Fruit fly (Drosophila melanogaster) whole organism, embryonic: Measurements from ENCODE around the gene CkIIbeta.

Experiments
- Adf1 ChIP-seq: fragments of 200-800 bp; sonication (Bioruptor generic); IDR thresholded peaks from 2 replicates; pipeline ENCODE4 v1.3.6; 2022; ENCODE audit warnings: missing biosample characterization, missing genetic modification characterization
- CG10147 ChIP-seq: fragments of 200-800 bp; sonication (Bioruptor generic); optimal IDR thresholded peaks from 2 replicates; lab custom pipeline; 2019; ENCODE audit warnings: missing biosample characterization, mild to moderate bottlenecking, missing genetic modification characterization, moderate library complexity
- CG1024 ChIP-seq: fragments of 200-800 bp; sonication (Bioruptor generic); IDR thresholded peaks from 2 replicates; pipeline ENCODE4 v1.3.6; 2022; ENCODE audit warnings: missing biosample characterization, missing genetic modification characterization
- CG10321 ChIP-seq: fragments of 200-800 bp; sonication (Bioruptor generic); IDR thresholded peaks from 2 replicates; pipeline ENCODE4 v1.3.6; 2022; ENCODE audit warnings: missing biosample characterization, missing genetic modification characterization
- CG10431 ChIP-seq: fragments of 200-800 bp; sonication (Bioruptor generic); optimal IDR thresholded peaks from 3 replicates; lab custom pipeline; 2018; ENCODE audit warnings: missing biosample characterization, mild to moderate bottlenecking, missing genetic modification characterization
- CG10654 ChIP-seq: fragments of 200-800 bp; sonication (Bioruptor generic); optimal IDR thresholded peaks from 2 replicates; lab custom pipeline; 2016; ENCODE audit warnings: missing biosample characterization, missing genetic modification characterization
- CG12071 ChIP-seq: fragments of 200-800 bp; sonication (Bioruptor generic); optimal IDR thresholded peaks from 3 replicates; lab custom pipeline; 2018; ENCODE audit warnings: missing biosample characterization, mild to moderate bottlenecking, missing genetic modification characterization
- CG1233 ChIP-seq: fragments of 200-800 bp; sonication (Bioruptor generic); optimal IDR thresholded peaks from 4 replicates; lab custom pipeline; 2018; ENCODE audit warnings: missing biosample characterization, mild to moderate bottlenecking, missing genetic modification characterization
- CG12659 ChIP-seq: fragments of 200-800 bp; sonication (Bioruptor generic); optimal IDR thresholded peaks from 3 replicates; lab custom pipeline; 2017; ENCODE audit warnings: mild to moderate bottlenecking, missing biosample characterization, missing genetic modification reagents, missing genetic modification characterization
- CG13424 ChIP-seq: fragments of 200-800 bp; sonication (Bioruptor generic); optimal IDR thresholded peaks from 2 replicates; lab custom pipeline; 2019; ENCODE audit warnings: missing biosample characterization, mild to moderate bottlenecking, missing genetic modification characterization, moderate library complexity
- CG14050 ChIP-seq: fragments of 200-800 bp; sonication (Bioruptor generic); IDR thresholded peaks from 3 replicates; pipeline ENCODE4 v1.3.6; 2022; ENCODE audit warnings: missing biosample characterization, missing genetic modification characterization
- CG15073 ChIP-seq: fragments of 200-800 bp; sonication (Bioruptor generic); optimal IDR thresholded peaks from 2 replicates; lab custom pipeline; 2016; ENCODE audit warnings: missing biosample characterization, missing genetic modification characterization
- CG15269 ChIP-seq: fragments of 200-800 bp; sonication (Bioruptor generic); optimal IDR thresholded peaks from 2 replicates; lab custom pipeline; 2018; ENCODE audit warnings: missing biosample characterization, mild to moderate bottlenecking, missing genetic modification characterization, moderate library complexity
- CG17829 ChIP-seq: fragments of 200-800 bp; optimal IDR thresholded peaks from 2 replicates; lab custom pipeline; 2019; ENCODE audit warnings: missing biosample characterization, mild to moderate bottlenecking, missing genetic modification characterization, moderate library complexity
- CG2120 ChIP-seq: fragments of 200-800 bp; sonication (Bioruptor generic); optimal IDR thresholded peaks from 3 replicates; lab custom pipeline; 2016; ENCODE audit warnings: missing biosample characterization, missing genetic modification characterization
- CG30431 ChIP-seq: fragments of 200-800 bp; sonication (Bioruptor generic); optimal IDR thresholded peaks from 2 replicates; lab custom pipeline; 2017; ENCODE audit warnings: missing biosample characterization, missing genetic modification characterization
- CG43689 ChIP-seq: fragments of 200-800 bp; sonication (Bioruptor generic); IDR thresholded peaks from 2 replicates; pipeline ENCODE4 v1.3.6; 2022; ENCODE audit warnings: missing biosample characterization, missing genetic modification characterization
- CG4617 ChIP-seq: fragments of 200-800 bp; sonication (Bioruptor generic); optimal IDR thresholded peaks from 3 replicates; lab custom pipeline; 2016; ENCODE audit warnings: missing biosample characterization, missing genetic modification characterization, borderline replicate concordance
- CG7839 ChIP-seq: fragments of 200-800 bp; sonication (Bioruptor generic); optimal IDR thresholded peaks from 3 replicates; lab custom pipeline; 2018; ENCODE audit warnings: missing biosample characterization, mild to moderate bottlenecking, missing genetic modification characterization, moderate library complexity
- CG8290 ChIP-seq, 3 experiments: fragments of 200-800 bp; sonication (Bioruptor generic); optimal IDR thresholded peaks; 2 replicates each; lab custom pipeline; 2016 to 2019; ENCODE audit warnings: missing biosample characterization in 3 of 3, missing genetic modification characterization in 3 of 3, mild to moderate bottlenecking in 2 of 3, moderate library complexity in 1 of 3
- CG8388 ChIP-seq: fragments of 200-800 bp; sonication (Bioruptor generic); optimal IDR thresholded peaks from 2 replicates; lab custom pipeline; 2019; ENCODE audit warnings: missing biosample characterization, mild to moderate bottlenecking, missing genetic modification characterization, moderate library complexity
- D19B ChIP-seq: fragments of 200-800 bp; sonication (Bioruptor generic); optimal IDR thresholded peaks from 2 replicates; lab custom pipeline; 2017; ENCODE audit warnings: missing biosample characterization, mild to moderate bottlenecking, missing genetic modification characterization
- Dip2 ChIP-seq: fragments of 200-800 bp; sonication (Bioruptor generic); IDR thresholded peaks from 2 replicates; pipeline ENCODE4 v1.3.6; 2022; ENCODE audit warnings: missing biosample characterization, missing genetic modification characterization
- Doc3 ChIP-seq: fragments of 200-800 bp; sonication (Bioruptor generic); IDR thresholded peaks from 3 replicates; pipeline ENCODE4 v1.3.6; 2022; ENCODE audit warnings: missing biosample characterization, missing genetic modification characterization; ENCODE audit not compliant: partially characterized antibody
- Hmr ChIP-seq: fragments of 200-800 bp; sonication (Bioruptor generic); optimal IDR thresholded peaks from 3 replicates; lab custom pipeline; 2017; ENCODE audit warnings: mild to moderate bottlenecking, missing biosample characterization, missing genetic modification reagents, missing genetic modification characterization
- Meics ChIP-seq: fragments of 200-800 bp; sonication (Bioruptor generic); optimal IDR thresholded peaks from 2 replicates; lab custom pipeline; 2017; ENCODE audit warnings: missing biosample characterization, mild to moderate bottlenecking, missing genetic modification characterization
- Nf-YA ChIP-seq: fragments of 200-800 bp; sonication (Bioruptor generic); IDR thresholded peaks from 2 replicates; pipeline ENCODE4 v1.3.6; 2022; ENCODE audit warnings: missing biosample characterization, missing genetic modification characterization
- Nf-YB ChIP-seq: fragments of 200-800 bp; sonication (Bioruptor generic); optimal IDR thresholded peaks from 3 replicates; lab custom pipeline; 2019; ENCODE audit warnings: missing biosample characterization, mild to moderate bottlenecking, missing genetic modification characterization, moderate library complexity
- Oli ChIP-seq: fragments of 200-800 bp; sonication (Bioruptor generic); optimal IDR thresholded peaks from 2 replicates; lab custom pipeline; 2018; ENCODE audit warnings: missing biosample characterization, mild to moderate bottlenecking, missing genetic modification characterization, moderate library complexity
- Ptx1 ChIP-seq: fragments of 200-800 bp; sonication (Bioruptor generic); IDR thresholded peaks from 2 replicates; pipeline ENCODE4 v1.3.6; 2022; ENCODE audit warnings: missing biosample characterization, missing genetic modification characterization
- Sox102F ChIP-seq: fragments of 200-800 bp; sonication (Bioruptor generic); optimal IDR thresholded peaks from 2 replicates; lab custom pipeline; 2018; ENCODE audit warnings: missing biosample characterization, mild to moderate bottlenecking, missing genetic modification characterization, moderate library complexity
- Usf ChIP-seq: fragments of 200-800 bp; sonication (Bioruptor generic); optimal IDR thresholded peaks from 2 replicates; lab custom pipeline; 2017; ENCODE audit warnings: missing genotype, missing biosample characterization, missing genetic modification characterization
- bcd ChIP-seq: fragments of 200-800 bp; sonication (Bioruptor generic); optimal IDR thresholded peaks from 2 replicates; lab custom pipeline; 2017; ENCODE audit warnings: missing biosample characterization, mild to moderate bottlenecking, missing genetic modification characterization
- da ChIP-seq: fragments of 200-800 bp; sonication (Bioruptor generic); optimal IDR thresholded peaks from 2 replicates; lab custom pipeline; 2016; ENCODE audit warnings: missing biosample characterization, missing genetic modification characterization
- dmrt99B ChIP-seq: fragments of 200-800 bp; sonication (Bioruptor generic); optimal IDR thresholded peaks from 2 replicates; lab custom pipeline; 2018; ENCODE audit warnings: missing biosample characterization, mild to moderate bottlenecking, missing genetic modification characterization, moderate library complexity
- dysf ChIP-seq: fragments of 200-800 bp; sonication (Bioruptor generic); IDR thresholded peaks from 3 replicates; pipeline ENCODE4 v1.3.6; 2022; ENCODE audit warnings: missing biosample characterization, missing genetic modification characterization
- exex ChIP-seq: fragments of 200-800 bp; sonication (Bioruptor generic); optimal IDR thresholded peaks from 4 replicates; lab custom pipeline; 2018; ENCODE audit warnings: missing biosample characterization, mild to moderate bottlenecking, missing genetic modification characterization, moderate library complexity
- grau ChIP-seq: fragments of 200-800 bp; optimal IDR thresholded peaks from 3 replicates; lab custom pipeline; 2019; ENCODE audit warnings: missing biosample characterization, mild to moderate bottlenecking, missing genetic modification characterization, moderate library complexity
- gsb-n ChIP-seq: fragments of 200-800 bp; sonication (Bioruptor generic); optimal IDR thresholded peaks from 3 replicates; lab custom pipeline; 2018; ENCODE audit warnings: missing biosample characterization, mild to moderate bottlenecking, missing genetic modification characterization
- ind ChIP-seq: fragments of 200-800 bp; sonication (Bioruptor generic); optimal IDR thresholded peaks from 3 replicates; lab custom pipeline; 2016; ENCODE audit warnings: missing biosample characterization, missing genetic modification characterization
- ken ChIP-seq: fragments of 200-800 bp; sonication (Bioruptor generic); IDR thresholded peaks from 3 replicates; pipeline ENCODE4 v1.3.6; 2022; ENCODE audit warnings: missing biosample characterization, missing genetic modification characterization
- nerfin-1 ChIP-seq: fragments of 200-800 bp; sonication (Bioruptor generic); optimal IDR thresholded peaks from 3 replicates; lab custom pipeline; 2019; ENCODE audit warnings: missing biosample characterization, mild to moderate bottlenecking, missing genetic modification characterization, moderate library complexity
- phol ChIP-seq: fragments of 200-800 bp; sonication (Bioruptor generic); optimal IDR thresholded peaks from 3 replicates; lab custom pipeline; 2018; ENCODE audit warnings: missing biosample characterization, mild to moderate bottlenecking, missing genetic modification characterization, moderate library complexity
- row ChIP-seq: fragments of 200-800 bp; sonication (Bioruptor generic); IDR thresholded peaks from 3 replicates; pipeline ENCODE4 v1.3.6; 2022; ENCODE audit warnings: missing biosample characterization, missing genetic modification characterization
- scrt ChIP-seq: fragments of 200-800 bp; sonication (Bioruptor generic); optimal IDR thresholded peaks from 2 replicates; lab custom pipeline; 2018; ENCODE audit warnings: missing biosample characterization, mild to moderate bottlenecking, missing genetic modification characterization, moderate library complexity
- sisA ChIP-seq: fragments of 200-800 bp; sonication (Bioruptor generic); IDR thresholded peaks from 2 replicates; pipeline ENCODE4 v1.3.6; 2022; ENCODE audit warnings: missing biosample characterization, missing genetic modification characterization
- sr ChIP-seq: fragments of 200-800 bp; sonication (Bioruptor generic); IDR thresholded peaks from 3 replicates; pipeline ENCODE4 v1.3.6; 2022; ENCODE audit warnings: missing biosample characterization, missing genetic modification characterization
- tap ChIP-seq: fragments of 200-800 bp; optimal IDR thresholded peaks from 3 replicates; lab custom pipeline; 2019; ENCODE audit warnings: missing biosample characterization, mild to moderate bottlenecking, missing genetic modification characterization, moderate library complexity

Gene CkIIbeta

DNA sequence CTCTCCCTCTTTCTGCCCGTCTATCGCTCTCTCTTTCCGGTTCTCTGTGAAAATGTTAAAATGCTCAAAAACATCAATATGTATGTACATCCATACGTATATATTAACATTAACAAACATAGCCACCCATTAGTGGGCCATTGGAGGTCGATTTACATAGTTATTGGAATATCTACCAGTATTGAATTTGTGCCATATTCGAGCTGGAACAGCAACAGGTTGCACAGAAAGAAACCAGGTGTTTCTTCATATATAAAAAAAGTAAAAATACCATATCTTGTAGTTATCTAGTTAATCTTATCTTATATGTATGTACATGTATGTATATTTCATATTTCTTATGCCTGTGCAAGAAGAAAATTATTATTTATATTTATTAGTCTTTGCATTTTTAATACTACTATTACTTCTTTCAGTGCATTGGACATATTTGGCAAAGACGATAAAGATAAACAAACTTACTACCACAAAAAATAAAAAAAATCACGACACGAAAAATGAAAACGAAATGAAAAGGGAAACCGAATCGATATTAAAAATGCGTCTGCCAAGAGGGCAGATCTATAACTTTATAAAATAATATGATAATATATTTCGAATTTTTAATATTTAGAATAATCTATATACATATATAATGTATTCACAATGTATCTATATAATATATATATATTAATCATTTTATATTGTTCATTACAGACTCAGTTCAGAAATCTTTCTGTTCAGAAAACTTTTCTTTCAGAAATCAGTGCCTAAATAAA, 56.4 kb downstream of the CkIIbeta start (continued):
- TF ChIP-seq CG1233, result peak; percentile 16
- peak; percentile 34 for TF ChIP-seq CG17829 (tag; lab: Kevin White, UChicago)
- TF ChIP-seq Adf1 (GFP tag; lab: Robert Waterston, UW), result no peak
- peak; percentile 45 for TF ChIP-seq Hmr (GFP tag; lab: Kevin White, UChicago)
- peak; percentile 79 for TF ChIP-seq Sox102F (GFP tag; lab: Kevin White, UChicago)
- TF ChIP-seq CG43689 (GFP tag; lab: Robert Waterston, UW), result no peak
- TF ChIP-seq gsb-n, result peak; percentile 5
- no peak for TF ChIP-seq CG30431 (GFP tag; lab: Kevin White, UChicago)
- 0 out of 3 replicates have a peak, but pooled peaks have one; percentile 10 for TF ChIP-seq ken (GFP tag; lab: Robert Waterston, UW)
- TF ChIP-seq CG13424 (tag; lab: Kevin White, UChicago), result peak; percentile 47
- peak; percentile 4 for TF ChIP-seq CG12071 (GFP tag; lab: Kevin White, UChicago)
- TF ChIP-seq CG8290 (GFP tag; optimal IDR thresholded peaks at IDR 0.05; lab: Kevin White, UChicago), result no peak
- peak in 1 of 2 experiments; percentile 51 for TF ChIP-seq CG8290 (tag; optimal IDR thresholded peaks at IDR 0.05; lab: Kevin White, UChicago)
- no peak for TF ChIP-seq D19B (GFP tag; lab: Kevin White, UChicago)
- 0 out of 2 replicates have a peak, but pooled peaks have one; percentile 28 for TF ChIP-seq Nf-YA (GFP tag; lab: Robert Waterston, UW)
- TF ChIP-seq CG7839 (tag; lab: Kevin White, UChicago), result peak; percentile 55
- TF ChIP-seq CG14050, result peak; percentile 35; the same call in 1 of the 3 replicates
- peak; percentile 31 for TF ChIP-seq scrt
- TF ChIP-seq CG10147 (GFP tag; lab: Kevin White, UChicago), result peak; percentile 5
- peak; percentile 50 for TF ChIP-seq tap
- TF ChIP-seq phol (tag; lab: Kevin White, UChicago), result peak; percentile 58
- TF ChIP-seq CG15073 (GFP tag; lab: Kevin White, UChicago), result no peak
- TF ChIP-seq CG2120 (GFP tag; lab: Kevin White, UChicago), result peak; percentile 31
- TF ChIP-seq Meics (GFP tag; lab: Kevin White, UChicago), result peak; percentile 44
- TF ChIP-seq Doc3 (GFP tag; lab: Robert Waterston, UW), result no peak
- TF ChIP-seq Nf-YB (GFP tag; lab: Kevin White, UChicago), result peak; percentile 15
- TF ChIP-seq exex, result no peak
- peak; percentile 37 for TF ChIP-seq CG8388 (GFP tag; lab: Kevin White, UChicago)
- TF ChIP-seq dmrt99B (tag; lab: Kevin White, UChicago), result peak; percentile 79
- no peak for TF ChIP-seq Dip2 (GFP tag; lab: Robert Waterston, UW)
- TF ChIP-seq CG10321 (GFP tag; lab: Robert Waterston, UW), result no peak
- peak; percentile 34 for TF ChIP-seq CG12659 (GFP tag; lab: Kevin White, UChicago)
- peak; percentile 60 for TF ChIP-seq grau (tag; lab: Kevin White, UChicago)
- peak; percentile 74 for TF ChIP-seq CG15269 (tag; lab: Kevin White, UChicago)
- TF ChIP-seq sisA (GFP tag; lab: Robert Waterston, UW), result 0 out of 2 replicates have a peak, but pooled peaks have one; percentile 40
- TF ChIP-seq ind (GFP tag; lab: Kevin White, UChicago), result peak; percentile 13
- TF ChIP-seq CG10654 (GFP tag; lab: Kevin White, UChicago), result peak; percentile 13
- TF ChIP-seq da (GFP tag; lab: Kevin White, UChicago), result no peak
- peak; percentile 46; the same call in 1 of the 3 replicates for TF ChIP-seq dysf (GFP tag; lab: Robert Waterston, UW)
- TF ChIP-seq nerfin-1 (tag; lab: Kevin White, UChicago), result peak; percentile 13
- peak; percentile 57 for TF ChIP-seq Ptx1
- no peak for TF ChIP-seq sr
- no peak for TF ChIP-seq CG10431
- peak; percentile 55 for TF ChIP-seq row (GFP tag; lab: Robert Waterston, UW)
- peak; percentile 8 for TF ChIP-seq bcd
- TF ChIP-seq Oli (tag; lab: Kevin White, UChicago), result peak; percentile 54
- no peak for TF ChIP-seq CG4617 (GFP tag; lab: Kevin White, UChicago)
- no peak for TF ChIP-seq Usf
- 0 out of 2 replicates have a peak, but pooled peaks have one; percentile 17 for TF ChIP-seq CG1024
